Worm (Caenorhabditis elegans) whole organism, L1 larva: ENCODE results near the gene gcy-9.

Experiments
- F16B12.6 ChIP-seq: fragments of 150-350 bp; optimal IDR thresholded peaks from 2 replicates; lab custom pipeline; 2014; ENCODE audit warnings: missing biosample characterization, missing genetic modification characterization
- Y116A8C.19 ChIP-seq: sonication (generic microtip); optimal IDR thresholded peaks from 2 replicates; lab custom pipeline; 2016; ENCODE audit warnings: missing compliant biosample characterization, missing genetic modification characterization, borderline replicate concordance
- alr-1 ChIP-seq: fragments of 200-800 bp; sonication (Bioruptor generic); optimal IDR thresholded peaks from 2 replicates; lab custom pipeline; 2018; ENCODE audit warnings: borderline replicate concordance, mild to moderate bottlenecking, missing genetic modification characterization, missing compliant biosample characterization
- ceh-8 ChIP-seq: fragments of 200-800 bp; sonication (Bioruptor generic); optimal IDR thresholded peaks from 2 replicates; lab custom pipeline; 2018; ENCODE audit warnings: mild to moderate bottlenecking, missing genetic modification characterization, moderate library complexity, missing compliant biosample characterization
- ceh-88 ChIP-seq: fragments of 200-800 bp; sonication (Bioruptor generic); IDR thresholded peaks from 2 replicates; pipeline ENCODE4 v1.3.6; 2022; ENCODE audit warnings: missing genetic modification characterization, missing compliant biosample characterization
- ceh-90 ChIP-seq: sonication (generic microtip); optimal IDR thresholded peaks from 2 replicates; lab custom pipeline; 2016; ENCODE audit warnings: missing genetic modification characterization, missing compliant biosample characterization
- dpl-1 ChIP-seq, 3 experiments: fragments of 150-350 bp in 2 of 3; sonication (generic microtip) in 1 of 3; optimal IDR thresholded peaks; 2 replicates each; lab custom pipeline; 2014 to 2017; ENCODE audit warnings: missing biosample characterization in 3 of 3, missing genetic modification characterization in 3 of 3, missing genetic modification reagents in 3 of 3
- dsc-1 ChIP-seq: sonication (generic microtip); optimal IDR thresholded peaks from 2 replicates; lab custom pipeline; 2016; ENCODE audit warnings: mild to moderate bottlenecking, missing genetic modification characterization, missing compliant biosample characterization
- egl-13 ChIP-seq: sonication (generic microtip); optimal IDR thresholded peaks from 2 replicates; lab custom pipeline; 2016; ENCODE audit warnings: missing genotype, missing genetic modification reagents, missing genetic modification characterization, missing compliant biosample characterization
- elt-2 ChIP-seq: sonication (generic microtip); optimal IDR thresholded peaks from 2 replicates; lab custom pipeline; 2016; ENCODE audit warnings: missing genetic modification characterization, mild to moderate bottlenecking, inconsistent platforms, missing compliant biosample characterization, missing genetic modification reagents
- elt-3 ChIP-seq, 6 experiments: fragments of 150-350 bp in 1 of 6; sonication (generic microtip); optimal IDR thresholded peaks; 2 replicates each; lab custom pipeline; 2017 to 2018; ENCODE audit warnings: missing biosample characterization in 6 of 6, missing genetic modification characterization in 6 of 6, inconsistent platforms in 1 of 6
- fkh-10 ChIP-seq: sonication (generic microtip); optimal IDR thresholded peaks from 2 replicates; lab custom pipeline; 2017; ENCODE audit warnings: missing biosample characterization, missing genetic modification reagents, missing genetic modification characterization
- grh-1 ChIP-seq: fragments of 200-800 bp; sonication (Bioruptor generic); IDR thresholded peaks from 2 replicates; pipeline ENCODE4 v1.3.6; 2022; ENCODE audit warnings: missing genetic modification reagents, missing genetic modification characterization, missing compliant biosample characterization
- hlh-4 ChIP-seq: sonication (generic microtip); optimal IDR thresholded peaks from 2 replicates; lab custom pipeline; 2016; ENCODE audit warnings: mild to moderate bottlenecking, missing genetic modification characterization, missing compliant biosample characterization
- hpl-2 ChIP-seq: fragments of 150-350 bp; optimal IDR thresholded peaks from 2 replicates; lab custom pipeline; 2014; ENCODE audit warnings: missing biosample characterization, missing genetic modification reagents, missing genetic modification characterization
- irx-1 ChIP-seq: sonication (generic microtip); optimal IDR thresholded peaks from 2 replicates; lab custom pipeline; 2016; ENCODE audit warnings: missing genetic modification characterization, missing compliant biosample characterization
- lin-13 ChIP-seq: fragments of 150-350 bp; optimal IDR thresholded peaks from 2 replicates; lab custom pipeline; 2014; ENCODE audit warnings: missing biosample characterization, missing genetic modification reagents, missing genetic modification characterization
- lin-14 ChIP-seq: fragments of 200-800 bp; sonication (Bioruptor generic); optimal IDR thresholded peaks from 2 replicates; lab custom pipeline; 2018; ENCODE audit warnings: mild to moderate bottlenecking, missing genetic modification characterization, moderate library complexity, missing compliant biosample characterization
- lin-15B ChIP-seq: fragments of 150-350 bp; sonication (generic microtip); optimal IDR thresholded peaks from 3 replicates; lab custom pipeline; 2014; ENCODE audit warnings: missing biosample characterization, missing genetic modification characterization
- lsy-2 ChIP-seq, 2 experiments: fragments of 150-350 bp; optimal IDR thresholded peaks; 2 replicates each; lab custom pipeline; 2014; ENCODE audit warnings: missing biosample characterization in 2 of 2, missing genetic modification characterization in 2 of 2
- mab-9 ChIP-seq: fragments of 200-800 bp; sonication (Bioruptor generic); IDR thresholded peaks from 2 replicates; pipeline ENCODE4 v1.3.6; 2022; ENCODE audit warnings: missing genetic modification reagents, missing genetic modification characterization, missing compliant biosample characterization
- nhr-47 ChIP-seq: sonication (generic microtip); optimal IDR thresholded peaks from 2 replicates; lab custom pipeline; 2016; ENCODE audit warnings: mild to moderate bottlenecking, missing genetic modification characterization, moderate library complexity, missing compliant biosample characterization
- nhr-71 ChIP-seq: sonication (generic microtip); optimal IDR thresholded peaks from 2 replicates; lab custom pipeline; 2016; ENCODE audit warnings: mild to moderate bottlenecking, missing genetic modification characterization, moderate library complexity, missing compliant biosample characterization
- nhr-77 ChIP-seq: fragments of 150-350 bp; optimal IDR thresholded peaks from 2 replicates; lab custom pipeline; 2014; ENCODE audit warnings: missing biosample characterization, missing genetic modification characterization
- nhr-85 ChIP-seq: sonication (generic microtip); peaks from one replicate; lab custom pipeline; 2016; ENCODE audit warnings: missing genetic modification characterization, inconsistent platforms, missing compliant biosample characterization
- nhr-90 ChIP-seq: sonication (generic microtip); optimal IDR thresholded peaks from 2 replicates; lab custom pipeline; 2016; ENCODE audit warnings: mild to moderate bottlenecking, missing genetic modification characterization, missing compliant biosample characterization; ENCODE audit not compliant: poor library complexity
- pag-3 ChIP-seq: sonication (generic microtip); optimal IDR thresholded peaks from 2 replicates; lab custom pipeline; 2017; ENCODE audit warnings: missing genetic modification characterization, mild to moderate bottlenecking, missing compliant biosample characterization, antibody characterized with exemption, borderline replicate concordance; ENCODE audit not compliant: insufficient read depth
- pax-3 ChIP-seq: fragments of 200-800 bp; sonication (Bioruptor generic); optimal IDR thresholded peaks from 2 replicates; lab custom pipeline; 2018; ENCODE audit warnings: mild to moderate bottlenecking, missing genetic modification characterization, moderate library complexity, missing compliant biosample characterization
- pqm-1 ChIP-seq: sonication (generic microtip); optimal IDR thresholded peaks from 3 replicates; lab custom pipeline; 2017; ENCODE audit warnings: missing biosample characterization, missing genetic modification characterization
- rnt-1 ChIP-seq: sonication (generic microtip); optimal IDR thresholded peaks from 2 replicates; lab custom pipeline; 2016; ENCODE audit warnings: mild to moderate bottlenecking, missing genetic modification characterization, moderate library complexity, missing compliant biosample characterization
- snpc-4 ChIP-seq: fragments of 150-350 bp; optimal IDR thresholded peaks from 2 replicates; lab custom pipeline; 2014; ENCODE audit warnings: missing biosample characterization, missing genetic modification characterization
- sptf-1 ChIP-seq: fragments of 150-350 bp; optimal IDR thresholded peaks from 2 replicates; lab custom pipeline; 2014; ENCODE audit warnings: missing biosample characterization, missing genetic modification characterization
- unc-86 ChIP-seq: sonication (generic microtip); optimal IDR thresholded peaks from 2 replicates; lab custom pipeline; 2016; ENCODE audit warnings: missing genetic modification characterization, missing compliant biosample characterization
- xbp-1 ChIP-seq: sonication (generic microtip); optimal IDR thresholded peaks from 2 replicates; lab custom pipeline; 2016; ENCODE audit warnings: missing genetic modification characterization, missing compliant biosample characterization
- zag-1 ChIP-seq: fragments of 150-350 bp; optimal IDR thresholded peaks from 2 replicates; lab custom pipeline; 2014; ENCODE audit warnings: missing biosample characterization, missing genetic modification characterization
- zip-4 ChIP-seq: fragments of 200-800 bp; sonication (Bioruptor generic); optimal IDR thresholded peaks from 2 replicates; lab custom pipeline; 2018; ENCODE audit warnings: mild to moderate bottlenecking, missing genetic modification characterization, moderate library complexity, missing compliant biosample characterization
- ztf-4 ChIP-seq: fragments of 150-350 bp; optimal IDR thresholded peaks from 2 replicates; lab custom pipeline; 2014; ENCODE audit warnings: missing biosample characterization, missing genetic modification characterization

The gcy-9 gene

ce11 chrX:11290528-11290927, 47.2 kb downstream of the gcy-9 start:
- no peak for TF ChIP-seq lsy-2 (tag; optimal IDR thresholded peaks at IDR 0.05; lab: Kevin White, UChicago)
- no peak for TF ChIP-seq unc-86 (tag; lab: Kevin White, UChicago)
- no peak for TF ChIP-seq fkh-10
- TF ChIP-seq grh-1, result no peak
- TF ChIP-seq ztf-4 (tag; lab: Kevin White, UChicago), result no peak
- TF ChIP-seq Y116A8C.19 (tag; lab: Kevin White, UChicago), result no peak
- no peak for TF ChIP-seq snpc-4
- TF ChIP-seq hlh-4 (tag; lab: Kevin White, UChicago), result no peak
- TF ChIP-seq nhr-90 (tag; lab: Kevin White, UChicago), result no peak
- TF ChIP-seq xbp-1 (tag; lab: Kevin White, UChicago), result no peak
- no peak for TF ChIP-seq F16B12.6 (tag; lab: Kevin White, UChicago)
- no peak for TF ChIP-seq nhr-71
- TF ChIP-seq ceh-90, result no peak
- TF ChIP-seq dsc-1 (tag; lab: Kevin White, UChicago), result no peak
- TF ChIP-seq zip-4 (GFP tag; lab: Kevin White, UChicago), result no peak
- no peak for TF ChIP-seq dpl-1 (GFP tag; optimal IDR thresholded peaks at IDR 0.05; lab: Kevin White, UChicago)
- TF ChIP-seq elt-3 (tag; optimal IDR thresholded peaks at IDR 0.05; lab: Kevin White, UChicago), result no peak
- TF ChIP-seq nhr-47, result no peak

- no peak for TF ChIP-seq ceh-8 (GFP tag; lab: Kevin White, UChicago)
- peak; percentile 53 for TF ChIP-seq elt-2 (tag; lab: Kevin White, UChicago)
Observed at ce11 chrX:11289925-11290324, 47.8 kb downstream of the gcy-9 start.

ce11 chrX:11287617-11288016, 50.1 kb downstream of the gcy-9 start, which contains the start of gene F38B2.4:
Gene F38B2.4 (minus strand): TSS chrX:11287717.
- TF ChIP-seq rnt-1 (tag; lab: Kevin White, UChicago) (peak; percentile 17), egl-13 (tag; lab: Kevin White, UChicago) (no peak), zag-1 (tag; lab: Kevin White, UChicago) (no peak), ceh-88 (GFP tag; lab: Robert Waterston, UW) (no peak), alr-1 (tag; lab: Kevin White, UChicago) (no peak), lin-13 (GFP tag; lab: Kevin White, UChicago) (no peak), nhr-77 (tag; lab: Kevin White, UChicago) (no peak), F16B12.6 (tag; lab: Kevin White, UChicago) (no peak), dsc-1 (tag; lab: Kevin White, UChicago) (no peak), pqm-1 (tag; lab: Kevin White, UChicago) (no peak), hpl-2 (GFP tag; lab: Kevin White, UChicago) (no peak), pag-3 (tag; lab: Kevin White, UChicago) (peak; percentile 37), nhr-85 (peak; percentile 24), lin-15B (tag; lab: Kevin White, UChicago) (no peak), pax-3 (tag; lab: Kevin White, UChicago) (no peak), sptf-1 (tag; lab: Kevin White, UChicago) (no peak), lin-14 (GFP tag; lab: Kevin White, UChicago) (peak; percentile 62), unc-86 (tag; lab: Kevin White, UChicago) (no peak), mab-9 (GFP tag; lab: Robert Waterston, UW) (no peak), nhr-71 (no peak), dpl-1 (GFP tag; optimal IDR thresholded peaks at IDR 0.05; lab: Kevin White, UChicago) (no peak), irx-1 (tag; lab: Kevin White, UChicago) (no peak)
- TF ChIP-seq, all 84 proteins: peak for 4
